Fruit fly (Drosophila melanogaster) ovary, adult (tissue): ENCODE data around the gene CG6244.

Experiments
- CG17801 ChIP-seq: fragments of 200-800 bp; optimal IDR thresholded peaks from 2 replicates; lab custom pipeline; 2019; ENCODE audit warnings: missing biosample characterization, mild to moderate bottlenecking, missing genetic modification characterization, moderate library complexity; ENCODE audit not compliant: partially characterized antibody

Gene CG6244

dm6 chr3L:15808022-15808421 is at the start of gene CG6244:
CG6244 (plus strand) TSS chr3L:15808322.
- TF ChIP-seq CG17801 (GFP tag; lab: Kevin White, UChicago) = no peak

dm6 chr3L:15758668-15759067 is 49.5 kb upstream of the CG6244 start:
- TF ChIP-seq CG17801 (GFP tag; lab: Kevin White, UChicago) = no peak

- TF ChIP-seq CG17801 (GFP tag; lab: Kevin White, UChicago) = no peak
Observed at dm6 chr3L:15760467-15760866, 47.7 kb upstream of the CG6244 start.

- no peak for TF ChIP-seq CG17801 (GFP tag; lab: Kevin White, UChicago)
Observed at dm6 chr3L:15761918-15762317, 46.2 kb upstream of the CG6244 start.

- TF ChIP-seq CG17801 (GFP tag; lab: Kevin White, UChicago) = no peak
Observed at dm6 chr3L:15762449-15763189, 45.5 kb upstream of the CG6244 start.

- TF ChIP-seq CG17801 (GFP tag; lab: Kevin White, UChicago) = no peak
Observed at dm6 chr3L:15763190-15763576, 44.9 kb upstream of the CG6244 start.

- TF ChIP-seq CG17801 (GFP tag; lab: Kevin White, UChicago) = no peak
Observed at dm6 chr3L:15768947-15769389, 39.2 kb upstream of the CG6244 start.

dm6 chr3L:15771565-15771964 is 36.6 kb upstream of the CG6244 start:
- TF ChIP-seq CG17801 (GFP tag; lab: Kevin White, UChicago) = no peak

DNA sequence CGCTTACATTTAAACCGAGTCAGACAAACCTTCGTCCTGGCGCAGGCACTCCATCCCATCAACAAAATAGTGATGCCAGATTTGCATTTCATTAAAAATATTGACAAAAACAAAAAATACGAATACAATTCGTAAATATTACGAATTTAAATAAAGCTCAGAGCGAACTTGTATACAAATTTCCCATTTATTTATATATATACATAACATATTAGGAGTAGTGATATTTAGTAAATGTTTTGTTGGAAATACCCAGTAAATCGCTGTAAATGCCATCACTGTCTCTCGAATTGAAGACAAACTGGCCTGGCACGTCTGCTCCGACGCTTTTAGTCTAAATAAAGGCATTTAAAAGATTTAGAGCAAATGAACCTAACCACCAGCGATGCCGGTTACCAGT is 35.9 kb upstream of the CG6244 start:
- no peak for TF ChIP-seq CG17801 (GFP tag; lab: Kevin White, UChicago)

- TF ChIP-seq CG17801 (GFP tag; lab: Kevin White, UChicago) = no peak
Observed at dm6 chr3L:15775498-15775897, 32.6 kb upstream of the CG6244 start.

dm6 chr3L:15777383-15777782 is 30.7 kb upstream of the CG6244 start:
- no peak for TF ChIP-seq CG17801 (GFP tag; lab: Kevin White, UChicago)

DNA sequence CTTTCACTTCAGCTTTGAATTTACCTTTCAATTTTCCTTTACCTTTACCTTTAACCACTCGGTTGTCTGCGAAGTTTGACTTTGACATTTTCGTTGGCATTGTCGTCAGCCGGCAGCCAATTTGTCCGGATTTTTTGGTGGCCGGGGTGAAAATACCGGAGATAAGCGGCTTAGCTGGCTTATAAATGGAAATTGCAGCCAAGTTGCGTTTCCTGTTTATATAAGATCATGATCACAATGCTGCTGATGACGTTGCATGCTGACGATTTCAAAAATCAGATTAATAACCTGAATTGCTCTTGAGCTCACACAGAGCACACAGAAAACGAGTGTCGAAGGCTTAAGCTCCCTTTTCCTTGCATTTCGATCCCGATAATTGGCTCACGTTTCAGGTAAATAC is 30.3 kb upstream of the CG6244 start:
- TF ChIP-seq CG17801 (GFP tag; lab: Kevin White, UChicago) = no peak

DNA sequence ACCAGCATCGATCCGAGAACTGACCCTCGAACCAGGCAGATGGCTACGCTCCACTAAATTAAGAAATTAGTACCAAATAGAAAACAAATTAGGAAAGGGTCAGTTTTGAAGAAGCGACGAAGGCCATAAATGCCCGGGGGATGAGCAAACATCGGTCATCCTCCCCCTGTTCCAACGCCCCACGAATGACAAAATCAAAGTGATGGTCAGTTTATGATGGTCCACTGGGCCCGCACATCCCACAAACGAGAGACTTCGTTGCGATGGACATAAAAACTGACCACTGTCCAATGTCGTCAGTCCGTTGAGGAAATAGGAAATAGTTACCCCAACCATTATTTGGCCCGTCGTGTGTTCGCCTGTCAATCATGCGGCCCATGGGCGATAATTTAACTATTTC is 29.2 kb upstream of the CG6244 start:
- no peak for TF ChIP-seq CG17801 (GFP tag; lab: Kevin White, UChicago)

DNA sequence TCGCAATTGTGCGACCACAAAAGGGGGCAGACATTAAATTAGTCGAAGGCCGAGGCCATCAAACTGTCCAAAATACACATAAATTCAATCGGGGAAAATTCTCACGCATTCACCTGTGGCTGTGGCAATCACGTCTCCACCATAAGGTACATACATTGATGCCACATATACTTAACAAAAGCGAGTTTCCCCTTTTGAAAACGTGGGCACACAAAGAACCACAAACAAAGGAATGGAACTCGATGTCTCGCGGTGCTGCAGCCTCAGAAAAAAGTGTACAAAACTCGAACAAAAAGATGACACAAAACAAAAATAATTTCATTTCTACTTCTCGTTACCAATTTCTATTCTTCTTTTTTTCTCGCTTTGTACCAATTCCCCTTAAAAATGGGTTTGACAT is 22.8 kb upstream of the CG6244 start:
- TF ChIP-seq CG17801 (GFP tag; lab: Kevin White, UChicago) = no peak

DNA sequence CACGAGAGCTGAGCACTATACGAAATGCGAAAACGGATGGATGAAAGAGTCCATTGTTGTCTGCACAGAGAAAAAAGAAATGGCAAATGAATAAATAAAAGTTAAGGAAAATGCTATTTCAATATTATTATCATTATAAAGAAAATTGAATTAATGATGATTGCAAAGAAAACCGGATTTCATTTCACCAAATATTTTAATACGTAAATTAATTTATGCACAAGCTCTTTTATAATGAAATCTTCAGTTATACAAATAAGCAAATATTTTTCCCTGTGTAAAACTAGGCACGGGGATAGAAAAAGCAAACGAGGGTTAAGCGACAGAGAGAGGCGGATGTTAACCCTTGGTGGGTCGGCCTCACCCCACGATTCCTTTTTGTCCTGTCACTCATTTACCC is 20.7 kb upstream of the CG6244 start:
- TF ChIP-seq CG17801 (GFP tag; lab: Kevin White, UChicago) = no peak

DNA sequence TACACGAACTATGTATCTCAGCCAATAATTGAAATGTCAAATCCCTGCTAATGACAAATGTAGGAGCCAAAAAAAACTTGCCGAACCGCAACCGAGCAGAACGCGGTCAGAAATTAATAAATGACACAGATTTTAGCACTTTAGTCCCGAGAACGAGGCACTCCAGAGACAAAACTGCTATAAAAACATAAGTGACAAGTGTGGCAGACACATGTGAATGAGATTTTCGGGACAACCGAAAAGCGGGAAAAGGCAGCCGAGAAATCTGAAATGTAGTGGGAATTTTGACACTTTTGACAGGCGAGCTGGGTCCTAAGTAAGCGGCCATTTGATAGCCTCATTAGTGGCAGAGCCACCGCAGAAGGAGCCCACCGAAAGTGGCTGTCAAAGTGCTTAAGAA is 17.1 kb upstream of the CG6244 start:
- TF ChIP-seq CG17801 (GFP tag; lab: Kevin White, UChicago) = no peak

dm6 chr3L:15794311-15794710 is 13.8 kb upstream of the CG6244 start:
- no peak for TF ChIP-seq CG17801 (GFP tag; lab: Kevin White, UChicago)
